Worm (Caenorhabditis elegans): ENCODE measurements around the gene T28D9.1.
A peak's percentile ranks its signal among the peaks of the same experiment; 100 is the strongest.

T28D9.1 gene

ce11 chrII:6524501-6524977 lies 32.3 kb downstream of the T28D9.1 start, which contains the start of gene C56E6.2:
Gene C56E6.2, plus strand, starts transcription at chrII:6524927.
- TF ChIP-seq nhr-80 (tag; optimal IDR thresholded peaks at IDR 0.05) = peak; percentile 43
- no peak for TF ChIP-seq tbp1 (GFP tag; optimal IDR thresholded peaks at IDR 0.05)
- TF ChIP-seq F52B5.7 (tag; optimal IDR thresholded peaks at IDR 0.05) = no peak
- TF ChIP-seq bed-2 (GFP tag; IDR thresholded peaks at IDR 0.05) = no peak
- TF ChIP-seq ztf-3 (GFP tag; optimal IDR thresholded peaks at IDR 0.05) = no peak
- no peak for TF ChIP-seq F57A8.1 (GFP tag; optimal IDR thresholded peaks at IDR 0.05)
- TF ChIP-seq ceh-40 (GFP tag; IDR thresholded peaks at IDR 0.05) = 0 out of 2 replicates have a peak, but pooled peaks have one; percentile 35
- TF ChIP-seq gei-17 (GFP tag; optimal IDR thresholded peaks at IDR 0.05) = no peak

ce11 chrII:6526136-6526684 lies 34.0 kb downstream of the T28D9.1 start:
- TF ChIP-seq repo-1 (tag; optimal IDR thresholded peaks at IDR 0.05) = peak; percentile 19
- TF ChIP-seq ama-1 (optimal IDR thresholded peaks at IDR 0.05) = peak; percentile 14
- TF ChIP-seq ama-1 (GFP tag; optimal IDR thresholded peaks at IDR 0.05) = no peak
- no peak for TF ChIP-seq hsf-1 (GFP tag; IDR thresholded peaks at IDR 0.05)

- no peak for TF ChIP-seq rcor-1 (GFP tag; IDR thresholded peaks at IDR 0.05)
- no peak for TF ChIP-seq tbp1 (GFP tag; optimal IDR thresholded peaks at IDR 0.05)
- no peak for TF ChIP-seq hmg-1.2 (GFP tag; IDR thresholded peaks at IDR 0.05)
- TF ChIP-seq madf-3 (GFP tag; IDR thresholded peaks at IDR 0.05) = no peak
- TF ChIP-seq egrh-3 (GFP tag; IDR thresholded peaks at IDR 0.05) = no peak
- TF ChIP-seq gei-17 (GFP tag; optimal IDR thresholded peaks at IDR 0.05) = no peak
- TF ChIP-seq B0019.2 (GFP tag; conservative IDR thresholded peaks at IDR 0.05) = no peak
- no peak for TF ChIP-seq Y53F4B.3 (GFP tag; IDR thresholded peaks at IDR 0.05)
- no peak for TF ChIP-seq D2030.7 (GFP tag; IDR thresholded peaks at IDR 0.05)
- no peak for TF ChIP-seq hlh-12 (tag; optimal IDR thresholded peaks at IDR 0.05)
- TF ChIP-seq ets-4 (GFP tag; optimal IDR thresholded peaks at IDR 0.05) = no peak
- TF ChIP-seq pha-4 (tag; optimal IDR thresholded peaks at IDR 0.05) = no peak
- no peak for TF ChIP-seq nhr-120 (GFP tag; IDR thresholded peaks at IDR 0.05)
Observed at ce11 chrII:6528629-6529028, 36.4 kb downstream of the T28D9.1 start, which contains the start of gene C56E6.4. Gene C56E6.4, minus strand, starts transcription at chrII:6528729.

ce11 chrII:6531527-6531926 lies 39.3 kb downstream of the T28D9.1 start, which contains the start of gene abch-1:
Gene abch-1, minus strand, starts transcription at chrII:6531627.
- TF ChIP-seq snpc-3.4 (tag; optimal IDR thresholded peaks at IDR 0.05) = no peak
- TF ChIP-seq madf-10 (tag; optimal IDR thresholded peaks at IDR 0.05) = no peak

DNA sequence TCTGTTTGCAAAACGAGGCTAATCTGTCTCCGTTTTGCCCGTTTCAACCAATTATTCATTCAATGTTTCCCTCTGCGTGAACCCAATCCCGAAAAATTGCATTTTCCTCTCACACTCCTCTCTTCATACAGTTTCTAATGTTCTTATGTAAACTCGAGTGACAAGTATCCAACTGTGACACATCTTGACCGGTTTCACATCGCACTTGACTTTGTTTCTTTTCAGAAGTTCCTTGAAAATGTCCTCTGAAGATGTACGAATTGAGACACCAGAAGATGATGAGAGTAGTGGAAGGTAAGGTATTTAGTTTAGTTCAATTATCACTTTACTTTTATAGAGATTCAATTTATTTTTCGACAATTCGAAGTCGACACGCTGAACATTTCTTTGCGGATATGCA lies 39.7 kb downstream of the T28D9.1 start, which contains the start of gene abcx-1:
abcx-1 (plus strand) TSS at position 224 of the 400 bp plus-strand sequence.
- TF ChIP-seq nfyb-1 (GFP tag; IDR thresholded peaks at IDR 0.05) = no peak
- no peak for TF ChIP-seq Y53F4B.3 (GFP tag; IDR thresholded peaks at IDR 0.05)

DNA sequence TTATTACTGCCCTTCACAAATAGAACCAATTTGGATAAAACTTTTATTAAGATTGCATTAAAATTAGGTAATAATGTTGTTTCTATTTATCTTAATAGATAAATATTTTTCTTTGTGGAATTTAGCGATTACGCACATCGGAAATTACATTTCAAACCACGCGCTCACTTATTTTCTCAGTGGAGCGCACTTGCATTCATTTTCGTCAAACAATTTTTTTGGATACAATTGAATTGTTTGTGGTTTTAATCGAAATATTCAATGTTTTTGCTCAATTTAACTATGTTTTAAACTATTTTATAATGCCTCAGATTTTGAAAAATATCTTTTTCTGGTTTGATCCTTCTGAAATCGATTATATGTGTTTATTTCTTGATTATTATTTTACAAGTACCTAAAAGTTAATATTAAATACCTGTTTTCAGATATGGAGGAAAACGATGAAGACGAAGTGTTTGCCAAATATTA lies 43.8 kb downstream of the T28D9.1 start, which contains the start of gene utp-20:
utp-20 (plus strand) TSS at position 418 of the 468 bp plus-strand sequence.
- TF ChIP-seq mes-4 (tag; optimal IDR thresholded peaks at IDR 0.05) (no peak), ztf-6 (GFP tag; IDR thresholded peaks at IDR 0.05) (no peak), snpc-3.4 (tag; optimal IDR thresholded peaks at IDR 0.05) (no peak), rpc-1 (optimal IDR thresholded peaks at IDR 0.05) (no peak), rpc-1 (tag; optimal IDR thresholded peaks at IDR 0.05) (no peak), mcd-1 (GFP tag; IDR thresholded peaks at IDR 0.05) (peak; percentile 93), ceh-91 (GFP tag; IDR thresholded peaks at IDR 0.05) (no peak), mel-28 (tag; optimal IDR thresholded peaks at IDR 0.05; ENCODE audit: borderline replicate concordance) (no peak), snpc-1.3 (tag; optimal IDR thresholded peaks at IDR 0.05; ENCODE audit: insufficient read depth) (no peak), efl-1 (GFP tag; optimal IDR thresholded peaks at IDR 0.05) (peak; percentile 70), aptf-2 (GFP tag; conservative IDR thresholded peaks at IDR 0.05) (no peak), tlf-1 (GFP tag; optimal IDR thresholded peaks at IDR 0.05) (no peak), madf-6 (GFP tag; IDR thresholded peaks at IDR 0.05) (no peak), athp-1 (tag; optimal IDR thresholded peaks at IDR 0.05) (no peak), egl-18 (GFP tag; IDR thresholded peaks at IDR 0.05) (no peak), Y53F4B.3 (GFP tag; IDR thresholded peaks at IDR 0.05) (no peak), nfyb-1 (GFP tag; IDR thresholded peaks at IDR 0.05) (no peak), lin-35 (GFP tag; optimal IDR thresholded peaks at IDR 0.05) (peak in 1 of 3 experiments; percentile 79)

Data from whole organism, young adult.